Fruit fly (Drosophila melanogaster) whole organism, wandering third instar larva: ENCODE data around the gene CG13010.

Source experiments
- Abd-B ChIP-seq: fragments of >200 bp; optimal IDR thresholded peaks from 2 replicates; lab custom pipeline; 2017; ENCODE audit warnings: missing biosample characterization, missing genetic modification characterization
- CG32264 ChIP-seq: fragments of 200-800 bp; sonication (Bioruptor generic); optimal IDR thresholded peaks from 2 replicates; lab custom pipeline; 2016; ENCODE audit warnings: missing biosample characterization, missing genetic modification characterization
- CG9705 ChIP-seq: fragments of 200-800 bp; sonication (Bioruptor generic); optimal IDR thresholded peaks from 2 replicates; lab custom pipeline; 2018; ENCODE audit warnings: missing biosample characterization, mild to moderate bottlenecking, missing genetic modification characterization
- CrebA ChIP-seq: fragments of 200-800 bp; sonication (Bioruptor generic); optimal IDR thresholded peaks from 2 replicates; lab custom pipeline; 2016; ENCODE audit warnings: missing biosample characterization, mild to moderate bottlenecking, missing genetic modification characterization, borderline replicate concordance
- Dfd ChIP-seq: fragments of >200 bp; optimal IDR thresholded peaks from 2 replicates; lab custom pipeline; 2017; ENCODE audit warnings: missing biosample characterization, missing genetic modification characterization
- GATAd ChIP-seq: sonication (Bioruptor generic); optimal IDR thresholded peaks from 2 replicates; lab custom pipeline; 2016; ENCODE audit warnings: missing biosample characterization, missing genetic modification characterization
- HLH106 ChIP-seq: fragments of 200-800 bp; optimal IDR thresholded peaks from 3 replicates; lab custom pipeline; 2019; ENCODE audit warnings: missing biosample characterization, mild to moderate bottlenecking, missing genetic modification characterization, moderate library complexity
- Hnf4 ChIP-seq: fragments of 200-800 bp; sonication (Bioruptor generic); optimal IDR thresholded peaks from 2 replicates; lab custom pipeline; 2016; ENCODE audit warnings: missing biosample characterization, mild to moderate bottlenecking, missing genetic modification characterization
- Jra ChIP-seq: sonication (Bioruptor generic); optimal IDR thresholded peaks from 2 replicates; lab custom pipeline; 2016; ENCODE audit warnings: missing biosample characterization, missing genetic modification characterization
- Mio ChIP-seq: sonication (Bioruptor generic); optimal IDR thresholded peaks from 2 replicates; lab custom pipeline; 2016; ENCODE audit warnings: missing biosample characterization, missing genetic modification characterization
- Myc ChIP-seq: fragments of >200 bp; optimal IDR thresholded peaks from 2 replicates; lab custom pipeline; 2017
- N ChIP-seq: fragments of >200 bp; optimal IDR thresholded peaks from 2 replicates; lab custom pipeline; 2018; ENCODE audit warnings: missing biosample characterization, missing external identifiers, missing genetic modification characterization
- OdsH ChIP-seq: fragments of 200-800 bp; sonication (Bioruptor generic); optimal IDR thresholded peaks from 2 replicates; lab custom pipeline; 2016; ENCODE audit warnings: missing biosample characterization, mild to moderate bottlenecking, missing genetic modification characterization
- Rel ChIP-seq, 2 experiments: fragments of 200-800 bp; sonication (Bioruptor generic) in 1 of 2; optimal IDR thresholded peaks; 2 replicates in 1 of 2; 3 replicates in 1 of 2; lab custom pipeline; 2016 to 2019; ENCODE audit warnings: mild to moderate bottlenecking in 2 of 2, missing biosample characterization in 2 of 2, missing genetic modification characterization in 2 of 2, moderate library complexity in 1 of 2
- Sp1 ChIP-seq: fragments of 200-800 bp; sonication (Bioruptor generic); optimal IDR thresholded peaks from 3 replicates; lab custom pipeline; 2019; ENCODE audit warnings: missing biosample characterization, mild to moderate bottlenecking, missing genetic modification characterization, moderate library complexity
- Vsx2 ChIP-seq: fragments of 200-300, 225-300 bp; sonication (Bioruptor generic); optimal IDR thresholded peaks from 2 replicates; lab custom pipeline; 2018; ENCODE audit warnings: missing biosample characterization, missing genetic modification characterization; ENCODE audit not compliant: partially characterized antibody
- br ChIP-seq: fragments of 200-800 bp; sonication (Bioruptor generic); optimal IDR thresholded peaks from 2 replicates; lab custom pipeline; 2016; ENCODE audit warnings: missing biosample characterization, missing genetic modification characterization
- dsf ChIP-seq: sonication (Bioruptor generic); optimal IDR thresholded peaks from 2 replicates; lab custom pipeline; 2016; ENCODE audit warnings: missing biosample characterization, missing genetic modification characterization, borderline replicate concordance
- ey ChIP-seq: fragments of 200-800 bp; sonication (Bioruptor generic); optimal IDR thresholded peaks from 2 replicates; lab custom pipeline; 2016; ENCODE audit warnings: missing biosample characterization, missing genetic modification characterization
- foxo ChIP-seq, 2 experiments: fragments of 200-800 bp; sonication (Bioruptor generic); optimal IDR thresholded peaks; 2 replicates in 1 of 2; 3 replicates in 1 of 2; lab custom pipeline; 2016 to 2017; ENCODE audit warnings: missing biosample characterization in 2 of 2, missing genetic modification characterization in 2 of 2
- fru ChIP-seq: fragments of 200-800 bp; sonication (Bioruptor generic); optimal IDR thresholded peaks from 3 replicates; lab custom pipeline; 2016; ENCODE audit warnings: missing biosample characterization, mild to moderate bottlenecking, missing genetic modification characterization
- h ChIP-seq: fragments of 200-800 bp; sonication (Bioruptor generic); optimal IDR thresholded peaks from 3 replicates; lab custom pipeline; 2016; ENCODE audit warnings: missing biosample characterization, mild to moderate bottlenecking, missing genetic modification characterization
- lola ChIP-seq: fragments of >200 bp; optimal IDR thresholded peaks from 2 replicates; lab custom pipeline; 2017; ENCODE audit warnings: missing biosample characterization, missing genetic modification characterization
- pan ChIP-seq: fragments of >200 bp; optimal IDR thresholded peaks from 2 replicates; lab custom pipeline; 2017
- psq ChIP-seq: fragments of 200-800 bp; sonication (Bioruptor generic); optimal IDR thresholded peaks from 3 replicates; lab custom pipeline; 2017; ENCODE audit warnings: missing biosample characterization, mild to moderate bottlenecking, missing genetic modification characterization, moderate library complexity
- rgr ChIP-seq: fragments of 200-800 bp; sonication (Bioruptor generic); optimal IDR thresholded peaks from 3 replicates; lab custom pipeline; 2016; ENCODE audit warnings: missing biosample characterization, mild to moderate bottlenecking, missing genetic modification characterization
- sage ChIP-seq: fragments of 200-800 bp; sonication (Bioruptor generic); optimal IDR thresholded peaks from 2 replicates; lab custom pipeline; 2016; ENCODE audit warnings: missing biosample characterization, mild to moderate bottlenecking, missing genetic modification characterization
- sv ChIP-seq: fragments of 200-800 bp; sonication (Bioruptor generic); optimal IDR thresholded peaks from 3 replicates; lab custom pipeline; 2016; ENCODE audit warnings: missing biosample characterization, missing genetic modification characterization
- tai ChIP-seq: sonication (Bioruptor generic); optimal IDR thresholded peaks from 2 replicates; lab custom pipeline; 2016; ENCODE audit warnings: missing biosample characterization, missing genetic modification characterization
- usp ChIP-seq: fragments of >200 bp; optimal IDR thresholded peaks from 2 replicates; lab custom pipeline; 2017; ENCODE audit warnings: missing biosample characterization, missing genetic modification characterization
- woc ChIP-seq: sonication (Bioruptor generic); optimal IDR thresholded peaks from 2 replicates; lab custom pipeline; 2016; ENCODE audit warnings: missing biosample characterization, mild to moderate bottlenecking, missing genetic modification characterization

The CG13010 gene

DNA sequence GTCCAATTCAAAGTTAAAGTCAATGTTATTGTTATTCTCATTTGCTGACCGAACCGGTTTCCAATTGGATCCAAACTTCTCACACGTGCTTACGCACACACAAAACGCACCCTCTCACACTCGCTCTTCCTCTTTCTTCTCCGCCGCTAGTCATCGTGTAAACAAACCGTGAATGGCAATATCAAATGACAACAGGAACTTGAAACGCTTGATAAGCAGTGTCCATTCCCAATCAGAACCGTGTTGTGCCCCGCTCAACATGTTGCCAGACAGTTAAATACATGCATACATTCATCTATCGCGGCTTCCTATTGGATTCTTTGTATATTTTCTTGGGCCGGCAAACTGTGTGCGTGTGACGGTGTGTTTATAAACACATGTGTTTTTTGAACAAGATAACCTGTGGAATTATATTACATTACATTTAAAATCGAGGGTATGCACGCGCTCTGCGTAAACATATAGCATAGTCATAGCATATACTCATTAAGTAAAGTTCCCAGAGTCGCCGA, 23.0 kb downstream of the CG13010 start:
- TF ChIP-seq tai (no peak), rgr (peak; percentile 15), GATAd (GFP tag; lab: Kevin White, UChicago) (no peak), psq (GFP tag; lab: Kevin White, UChicago) (peak; percentile 8), foxo (GFP tag; optimal IDR thresholded peaks at IDR 0.05; lab: Kevin White, UChicago) (no peak), Sp1 (GFP tag; lab: Kevin White, UChicago) (peak; percentile 14), Rel (GFP tag; optimal IDR thresholded peaks at IDR 0.05; lab: Kevin White, UChicago) (no peak), Rel (tag; optimal IDR thresholded peaks at IDR 0.05; lab: Kevin White, UChicago) (peak; percentile 48)

DNA sequence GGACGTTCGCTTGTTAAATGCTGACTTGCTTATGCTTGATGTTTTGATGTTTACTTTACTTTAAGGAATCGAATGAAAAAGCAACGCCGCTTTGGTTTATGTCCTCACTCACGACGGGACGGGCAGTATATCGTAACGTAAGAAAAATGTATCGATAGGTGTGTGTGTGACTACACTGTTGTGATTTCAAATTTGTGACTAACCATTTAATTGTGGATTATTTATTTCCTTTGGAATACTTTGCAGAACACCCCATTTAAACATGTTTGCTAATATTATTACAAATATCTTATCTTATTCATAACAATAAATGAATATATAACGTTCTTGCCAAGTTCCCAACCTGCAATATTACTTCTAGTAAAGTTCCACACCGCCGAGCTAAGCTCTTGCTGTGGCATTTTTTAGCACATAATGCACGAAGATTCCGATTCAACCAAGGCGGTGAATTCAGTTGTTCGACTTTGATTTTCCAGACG, 23.8 kb downstream of the CG13010 start, which contains the start of the genes Nemp and r:
Gene Nemp, minus strand, starts transcription at position 85 of the 479 bp plus-strand sequence.
Gene r, plus strand, starts transcription at position 429 of the 479 bp plus-strand sequence.
- no peak for TF ChIP-seq GATAd (GFP tag; lab: Kevin White, UChicago)
- TF ChIP-seq Vsx2 (GFP tag; lab: Kevin White, UChicago), result no peak
- TF ChIP-seq br (GFP tag; lab: Kevin White, UChicago), result no peak
- TF ChIP-seq tai, result no peak
- TF ChIP-seq pan, result no peak
- TF ChIP-seq fru (GFP tag; lab: Kevin White, UChicago), result peak; percentile 23

- TF ChIP-seq Myc (lab: Kevin White, UChicago), result no peak
- no peak for TF ChIP-seq dsf (GFP tag; lab: Kevin White, UChicago)
- TF ChIP-seq foxo (GFP tag; optimal IDR thresholded peaks at IDR 0.05; lab: Kevin White, UChicago), result no peak
- no peak for TF ChIP-seq CG9705 (GFP tag; lab: Kevin White, UChicago)
- TF ChIP-seq tai, result no peak
- TF ChIP-seq Jra (GFP tag; lab: Kevin White, UChicago), result no peak
- no peak for TF ChIP-seq Abd-B (GFP tag; lab: Kevin White, UChicago)
Measured at dm6 chrX:16651625-16652024, 27.1 kb downstream of the CG13010 start.

DNA sequence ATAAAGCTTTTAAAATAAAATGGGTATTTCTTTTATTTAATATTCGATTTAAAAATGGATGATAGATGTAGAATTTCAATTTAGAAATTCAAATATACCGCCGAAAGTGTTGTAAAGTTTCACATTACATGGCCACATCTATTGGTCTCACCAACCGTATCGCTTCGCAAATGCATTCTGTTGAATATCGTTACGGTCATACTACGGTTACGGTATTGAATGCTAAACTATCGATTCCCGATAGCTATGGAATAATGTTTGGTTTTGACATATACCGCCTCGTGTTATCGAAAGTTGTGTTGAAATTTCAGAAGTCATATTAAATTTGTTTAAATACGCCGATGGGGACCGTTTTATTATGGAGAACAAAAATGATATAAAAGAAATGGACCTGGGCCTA, 27.6 kb downstream of the CG13010 start, which contains the start of the genes CG32573 and CG42512:
Gene CG32573, plus strand, starts transcription at position 279 of the 400 bp plus-strand sequence.
Gene CG42512, plus strand, starts transcription at position 279 of the 400 bp plus-strand sequence.
- TF ChIP-seq Hnf4 (GFP tag; lab: Kevin White, UChicago) (no peak), Rel (GFP tag; optimal IDR thresholded peaks at IDR 0.05; lab: Kevin White, UChicago) (no peak), Rel (tag; optimal IDR thresholded peaks at IDR 0.05; lab: Kevin White, UChicago) (peak; percentile 25), Myc (lab: Kevin White, UChicago) (peak; percentile 45)

DNA sequence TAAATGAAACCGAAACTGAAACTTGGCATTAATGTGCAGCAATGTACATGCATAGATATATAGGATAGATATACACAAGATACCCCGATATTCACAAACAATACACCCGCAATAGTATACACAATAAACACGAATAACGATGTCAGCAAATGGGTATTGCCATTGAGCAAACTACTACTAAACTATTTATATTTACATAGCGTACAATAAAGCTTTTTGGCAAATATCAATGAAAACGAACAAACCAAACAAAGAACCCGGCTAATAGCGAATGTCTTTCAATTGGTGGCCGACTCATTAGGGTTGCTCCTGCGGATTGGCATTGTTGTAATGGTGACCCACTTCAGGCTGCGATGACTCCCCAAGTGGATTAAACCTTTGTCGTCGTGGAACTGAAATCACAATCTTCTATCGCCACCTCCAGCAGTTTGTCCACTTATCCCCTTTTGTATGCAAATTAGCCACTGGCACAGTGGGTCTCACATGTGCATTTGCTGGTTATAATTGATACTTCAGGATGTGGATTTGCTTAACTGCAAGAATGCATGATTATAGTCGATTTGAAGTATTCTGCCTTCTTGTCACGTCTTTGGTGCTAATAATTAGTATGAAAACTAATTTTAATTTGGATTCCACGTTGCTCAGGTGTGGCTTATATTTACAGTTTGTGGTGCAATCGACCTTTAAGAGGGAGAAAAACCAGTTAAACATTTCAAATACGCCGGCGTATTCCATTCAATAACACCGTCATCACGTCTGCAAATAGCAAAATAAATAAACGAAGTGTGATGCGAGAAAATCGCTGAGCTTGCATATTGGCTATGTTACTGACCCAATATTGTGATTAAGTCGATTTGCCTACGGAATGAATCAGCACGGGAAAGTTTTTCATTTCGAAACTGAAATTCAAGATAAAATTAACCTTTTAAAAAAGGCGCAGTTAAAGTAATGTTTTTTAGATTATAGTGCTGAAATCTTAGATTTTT, 28.4 kb downstream of the CG13010 start:
- no peak for TF ChIP-seq Mio (GFP tag; lab: Kevin White, UChicago)
- TF ChIP-seq GATAd (GFP tag; lab: Kevin White, UChicago), result no peak
- peak; percentile 69 for TF ChIP-seq fru (GFP tag; lab: Kevin White, UChicago)
- no peak for TF ChIP-seq Abd-B (GFP tag; lab: Kevin White, UChicago)
- peak; percentile 44 for TF ChIP-seq ey (GFP tag; lab: Kevin White, UChicago)
- peak; percentile 41 for TF ChIP-seq sv (GFP tag; lab: Kevin White, UChicago)
- no peak for TF ChIP-seq h (GFP tag; lab: Kevin White, UChicago)
- TF ChIP-seq sage, result no peak
- no peak for TF ChIP-seq Vsx2 (GFP tag; lab: Kevin White, UChicago)
- TF ChIP-seq pan, result no peak
- peak; percentile 57 for TF ChIP-seq CG32264
- TF ChIP-seq Dfd (GFP tag; lab: Kevin White, UChicago), result no peak
- TF ChIP-seq rgr, result no peak
- no peak for TF ChIP-seq N
- no peak for TF ChIP-seq lola (GFP tag; lab: Kevin White, UChicago)
- no peak for TF ChIP-seq CrebA (GFP tag; lab: Kevin White, UChicago)
- peak; percentile 62 for TF ChIP-seq woc (GFP tag; lab: Kevin White, UChicago)
- TF ChIP-seq Rel (GFP tag; optimal IDR thresholded peaks at IDR 0.05; lab: Kevin White, UChicago), result no peak
- TF ChIP-seq Rel (tag; optimal IDR thresholded peaks at IDR 0.05; lab: Kevin White, UChicago), result no peak
- TF ChIP-seq foxo (GFP tag; optimal IDR thresholded peaks at IDR 0.05; lab: Kevin White, UChicago), result peak in 1 of 2 experiments; percentile 71
- TF ChIP-seq OdsH (GFP tag; lab: Kevin White, UChicago), result no peak
- no peak for TF ChIP-seq HLH106 (tag; lab: Kevin White, UChicago)
- no peak for TF ChIP-seq psq (GFP tag; lab: Kevin White, UChicago)
- no peak for TF ChIP-seq usp
